Worm (Caenorhabditis elegans) whole organism, L3 larva: ENCODE results near the gene ifta-1.
A peak's percentile ranks its signal among the peaks of the same experiment; 100 is the strongest.

Experiments used
- ceh-28 ChIP-seq: fragments of 150-350 bp; optimal IDR thresholded peaks from 2 replicates; lab custom pipeline; 2014; ENCODE audit warnings: missing biosample characterization, missing genetic modification reagents, missing genetic modification characterization
- ceh-82 ChIP-seq: fragments of 150-350 bp; optimal IDR thresholded peaks from 2 replicates; lab custom pipeline; 2014; ENCODE audit warnings: missing biosample characterization, missing genetic modification characterization
- egl-5 ChIP-seq: fragments of 150-350 bp; optimal IDR thresholded peaks from 2 replicates; lab custom pipeline; 2017; ENCODE audit warnings: missing biosample characterization, missing genetic modification reagents, missing genetic modification characterization, inconsistent platforms
- elt-2 ChIP-seq: sonication (generic microtip); optimal IDR thresholded peaks from 2 replicates; lab custom pipeline; 2016; ENCODE audit warnings: missing genetic modification reagents, mild to moderate bottlenecking, missing genetic modification characterization, missing compliant biosample characterization
- elt-3 ChIP-seq, 3 experiments: fragments of 150-350 bp in 1 of 3; sonication (generic microtip) in 2 of 3; optimal IDR thresholded peaks; 2 replicates in 2 of 3; 4 replicates in 1 of 3; lab custom pipeline; 2014 to 2017; ENCODE audit warnings: missing biosample characterization in 3 of 3, missing genetic modification characterization in 3 of 3
- eor-1 ChIP-seq, 2 experiments: fragments of 150-350 bp; optimal IDR thresholded peaks; 2 replicates each; lab custom pipeline; 2014 to 2018; ENCODE audit warnings: missing biosample characterization in 2 of 2, missing genetic modification characterization in 2 of 2
- fkh-10 ChIP-seq: sonication (generic microtip); optimal IDR thresholded peaks from 2 replicates; lab custom pipeline; 2017; ENCODE audit warnings: missing biosample characterization, missing genetic modification reagents, missing genetic modification characterization
- lin-39 ChIP-seq: fragments of 150-350 bp; optimal IDR thresholded peaks from 2 replicates; lab custom pipeline; 2018; ENCODE audit warnings: missing biosample characterization, missing genetic modification reagents, missing genetic modification characterization
- lsy-12 ChIP-seq: sonication (generic microtip); optimal IDR thresholded peaks from 2 replicates; lab custom pipeline; 2016; ENCODE audit warnings: mild to moderate bottlenecking, missing genetic modification characterization, missing compliant biosample characterization
- mdl-1 ChIP-seq: fragments of 150-350 bp; optimal IDR thresholded peaks from 2 replicates; lab custom pipeline; 2014; ENCODE audit warnings: missing biosample characterization, missing genetic modification characterization
- nfya-1 ChIP-seq: sonication (generic microtip); optimal IDR thresholded peaks from 2 replicates; lab custom pipeline; 2017; ENCODE audit warnings: missing genetic modification characterization, mild to moderate bottlenecking, missing compliant biosample characterization, antibody characterized with exemption, moderate library complexity; ENCODE audit not compliant: insufficient read depth
- nhr-11 ChIP-seq: fragments of 150-350 bp; optimal IDR thresholded peaks from 2 replicates; lab custom pipeline; 2014; ENCODE audit warnings: missing biosample characterization, missing genetic modification characterization
- nhr-23 ChIP-seq: fragments of 150-350 bp; optimal IDR thresholded peaks from 2 replicates; lab custom pipeline; 2014; ENCODE audit warnings: missing biosample characterization, missing genetic modification reagents, missing genetic modification characterization
- nhr-25 ChIP-seq: sonication (generic microtip); optimal IDR thresholded peaks from 2 replicates; lab custom pipeline; 2017; ENCODE audit warnings: missing biosample characterization, missing genetic modification characterization
- nhr-28 ChIP-seq: fragments of 150-350 bp; optimal IDR thresholded peaks from 2 replicates; lab custom pipeline; 2014; ENCODE audit warnings: missing biosample characterization, missing genetic modification characterization
- nhr-77 ChIP-seq: fragments of 150-350 bp; optimal IDR thresholded peaks from 2 replicates; lab custom pipeline; 2014; ENCODE audit warnings: missing biosample characterization, missing genetic modification characterization
- pha-4 ChIP-seq: fragments of 150-350 bp; optimal IDR thresholded peaks from 2 replicates; lab custom pipeline; 2014; ENCODE audit warnings: missing biosample characterization, missing genetic modification reagents, missing genetic modification characterization
- snpc-4 ChIP-seq: fragments of 150-350 bp; optimal IDR thresholded peaks from 2 replicates; lab custom pipeline; 2014; ENCODE audit warnings: missing biosample characterization, missing genetic modification characterization
- unc-62 ChIP-seq: fragments of 150-350 bp; sonication (generic microtip); optimal IDR thresholded peaks from 4 replicates; lab custom pipeline; 2014; ENCODE audit warnings: missing biosample characterization, missing genetic modification reagents, missing genetic modification characterization
- zag-1 ChIP-seq: fragments of 150-350 bp; optimal IDR thresholded peaks from 2 replicates; lab custom pipeline; 2014; ENCODE audit warnings: missing biosample characterization, missing genetic modification characterization
- ztf-11 ChIP-seq: fragments of 150-350 bp; optimal IDR thresholded peaks from 2 replicates; lab custom pipeline; 2014; ENCODE audit warnings: missing biosample characterization, missing genetic modification characterization

ifta-1 gene

ce11 chrX:5506432-5506977 lies 46.0 kb downstream of the ifta-1 start:
- no peak for TF ChIP-seq elt-2 (tag; lab: Kevin White, UChicago)
- no peak for TF ChIP-seq eor-1 (tag; optimal IDR thresholded peaks at IDR 0.05; lab: Kevin White, UChicago)
- TF ChIP-seq nhr-25 (tag; lab: Kevin White, UChicago) = no peak
- no peak for TF ChIP-seq ztf-11
- peak; percentile 24 for TF ChIP-seq nfya-1 (tag; lab: Kevin White, UChicago)
- TF ChIP-seq pha-4 (tag; lab: Kevin White, UChicago) = no peak

- TF ChIP-seq elt-3 (tag; optimal IDR thresholded peaks at IDR 0.05; lab: Kevin White, UChicago) (no peak), lsy-12 (tag; lab: Kevin White, UChicago) (no peak), nhr-11 (tag; lab: Kevin White, UChicago) (no peak), ceh-28 (tag; lab: Kevin White, UChicago) (no peak), elt-2 (tag; lab: Kevin White, UChicago) (no peak), fkh-10 (GFP tag; lab: Kevin White, UChicago) (no peak), nhr-23 (tag; lab: Kevin White, UChicago) (no peak), mdl-1 (tag; lab: Kevin White, UChicago) (no peak), nhr-77 (no peak), unc-62 (GFP tag; lab: Kevin White, UChicago) (no peak), ceh-82 (no peak), nhr-28 (tag; lab: Kevin White, UChicago) (no peak), zag-1 (tag; lab: Kevin White, UChicago) (no peak), egl-5 (tag; lab: Kevin White, UChicago) (no peak), lin-39 (no peak), snpc-4 (tag; lab: Kevin White, UChicago) (no peak), nfya-1 (tag; lab: Kevin White, UChicago) (no peak)
- TF ChIP-seq, all 47 proteins: peak for 0
Observed at ce11 chrX:5505148-5505547, 47.4 kb downstream of the ifta-1 start, which contains the start of gene T23F2.2. T23F2.2 (minus strand) TSS chrX:5505248.
